Fruit fly (Drosophila melanogaster) whole organism: ENCODE results near the gene CG13114.

Experiments used
- CG8478 ChIP-seq: fragments of >200 bp; optimal IDR thresholded peaks from 2 replicates; lab custom pipeline; 2018; ENCODE audit warnings: inconsistent platforms
- Dll ChIP-seq: fragments of >200 bp; optimal IDR thresholded peaks from 2 replicates; lab custom pipeline; 2017
- EcR ChIP-seq, 2 experiments: fragments of >200 bp; optimal IDR thresholded peaks; 2 replicates each; lab custom pipeline; 2017; ENCODE audit warnings: missing biosample characterization in 2 of 2, missing genetic modification characterization in 2 of 2, missing genetic modification reagents in 2 of 2
- pan ChIP-seq: fragments of >200 bp; optimal IDR thresholded peaks from 2 replicates; lab custom pipeline; 2017
- psq ChIP-seq: fragments of >200 bp; optimal IDR thresholded peaks from 2 replicates; lab custom pipeline; 2017
- usp ChIP-seq: fragments of >200 bp; optimal IDR thresholded peaks from 2 replicates; lab custom pipeline; 2017; ENCODE audit warnings: missing biosample characterization, missing genetic modification characterization, mixed read lengths

Gene CG13114

dm6 chr2L:9543871-9544270 is 1.7 kb upstream of the CG13114 start, which contains the start of gene CG13113:
TSS of gene CG13113 (plus strand) at chr2L:9544171.
- TF ChIP-seq CG8478 (lab: Kevin White, UChicago), result no peak
- no peak for TF ChIP-seq pan (lab: Kevin White, UChicago)
- no peak for TF ChIP-seq usp (GFP tag; lab: Kevin White, UChicago)
- TF ChIP-seq Dll (lab: Kevin White, UChicago), result no peak
- no peak for TF ChIP-seq EcR (GFP tag; optimal IDR thresholded peaks at IDR 0.05; lab: Kevin White, UChicago)
- TF ChIP-seq psq (lab: Kevin White, UChicago), result no peak

DNA sequence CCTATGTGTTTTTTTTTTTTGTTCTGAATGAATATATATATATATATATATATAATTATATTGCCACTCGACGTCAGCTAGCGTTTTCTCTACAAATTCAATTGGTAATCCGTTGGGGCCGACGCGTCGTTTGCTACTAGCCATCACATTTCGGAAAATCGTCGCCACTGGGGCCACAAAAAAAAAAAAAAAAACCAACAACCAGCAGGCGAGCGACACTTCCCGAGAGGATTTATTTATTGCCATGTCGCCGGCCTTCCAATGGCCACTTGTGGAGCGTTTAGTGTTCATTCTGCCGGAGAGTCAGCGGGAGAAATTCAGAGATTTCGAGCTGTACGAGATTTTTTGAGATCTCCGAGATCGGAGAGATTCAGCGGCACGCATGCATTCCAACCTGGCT is 5.3 kb downstream of the CG13114 start:
- TF ChIP-seq CG8478 (lab: Kevin White, UChicago) (no peak), usp (GFP tag; lab: Kevin White, UChicago) (no peak), pan (lab: Kevin White, UChicago) (no peak), psq (lab: Kevin White, UChicago) (no peak), Dll (lab: Kevin White, UChicago) (no peak), EcR (GFP tag; optimal IDR thresholded peaks at IDR 0.05; lab: Kevin White, UChicago) (no peak)

- TF ChIP-seq psq (lab: Kevin White, UChicago) (no peak), pan (lab: Kevin White, UChicago) (no peak), Dll (lab: Kevin White, UChicago) (no peak)
These were observed 12.2 kb downstream of the CG13114 start for dm6 chr2L:9557858-9558257.

dm6 chr2L:9560045-9560587 is 14.5 kb downstream of the CG13114 start:
- no peak for TF ChIP-seq psq (lab: Kevin White, UChicago)
- no peak for TF ChIP-seq EcR (GFP tag; optimal IDR thresholded peaks at IDR 0.05; lab: Kevin White, UChicago)
- no peak for TF ChIP-seq Dll (lab: Kevin White, UChicago)
- TF ChIP-seq CG8478 (lab: Kevin White, UChicago), result no peak
- no peak for TF ChIP-seq pan (lab: Kevin White, UChicago)
- TF ChIP-seq usp (GFP tag; lab: Kevin White, UChicago), result no peak

DNA sequence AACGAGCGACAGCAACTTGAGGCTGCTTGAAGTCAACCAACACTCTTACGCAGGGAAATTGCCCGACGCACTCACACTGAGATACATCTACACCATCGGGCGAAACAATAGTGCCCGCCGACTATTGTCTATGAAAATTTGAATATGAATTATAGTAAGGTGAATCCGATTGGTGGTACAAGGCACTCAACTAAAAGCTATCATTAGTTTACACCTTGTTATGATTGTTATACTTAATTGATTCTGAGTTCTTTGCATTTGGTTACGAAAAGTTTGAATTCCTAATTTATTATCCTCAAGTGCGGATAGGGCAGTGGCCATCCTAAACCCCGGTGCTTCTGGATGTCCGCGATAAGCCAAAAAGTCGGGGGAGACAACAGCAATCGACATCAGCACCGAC is 17.1 kb downstream of the CG13114 start:
- no peak for TF ChIP-seq usp (GFP tag; lab: Kevin White, UChicago)
- no peak for TF ChIP-seq CG8478 (lab: Kevin White, UChicago)
- no peak for TF ChIP-seq EcR (GFP tag; optimal IDR thresholded peaks at IDR 0.05; lab: Kevin White, UChicago)
- no peak for TF ChIP-seq psq (lab: Kevin White, UChicago)
- TF ChIP-seq pan (lab: Kevin White, UChicago), result no peak
- no peak for TF ChIP-seq Dll (lab: Kevin White, UChicago)

DNA sequence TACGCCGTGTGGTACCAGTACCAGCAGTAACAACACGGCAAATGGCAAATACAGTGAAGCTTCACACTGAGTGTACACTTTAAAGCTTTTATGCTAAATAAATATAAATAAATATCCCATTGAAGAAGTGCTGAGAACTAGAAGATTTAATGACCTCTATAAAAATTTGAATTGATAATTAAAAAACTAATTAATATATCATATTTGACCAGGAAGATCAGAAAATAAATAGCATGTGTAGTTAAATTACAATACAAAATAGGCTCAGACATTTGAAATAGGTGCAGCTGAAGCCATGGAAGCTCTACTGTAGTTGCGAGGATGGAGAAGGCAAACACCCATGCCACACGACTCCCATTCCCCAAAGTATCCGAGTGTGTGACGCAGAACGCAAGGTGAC is 18.9 kb downstream of the CG13114 start:
- TF ChIP-seq CG8478 (lab: Kevin White, UChicago), result no peak
- TF ChIP-seq psq (lab: Kevin White, UChicago), result no peak
- TF ChIP-seq Dll (lab: Kevin White, UChicago), result no peak
- TF ChIP-seq pan (lab: Kevin White, UChicago), result no peak
- TF ChIP-seq usp (GFP tag; lab: Kevin White, UChicago), result no peak
- no peak for TF ChIP-seq EcR (GFP tag; optimal IDR thresholded peaks at IDR 0.05; lab: Kevin White, UChicago)

- TF ChIP-seq EcR (GFP tag; optimal IDR thresholded peaks at IDR 0.05; lab: Kevin White, UChicago), result no peak
- TF ChIP-seq CG8478 (lab: Kevin White, UChicago), result no peak
- TF ChIP-seq usp (GFP tag; lab: Kevin White, UChicago), result no peak
- TF ChIP-seq Dll (lab: Kevin White, UChicago), result no peak
- TF ChIP-seq pan (lab: Kevin White, UChicago), result no peak
These were observed 19.8 kb downstream of the CG13114 start, which contains the start of gene CG46468 for dm6 chr2L:9565387-9565786. TSS of gene CG46468 (minus strand) at chr2L:9565438.

- TF ChIP-seq EcR (GFP tag; optimal IDR thresholded peaks at IDR 0.05; lab: Kevin White, UChicago) (no peak), CG8478 (lab: Kevin White, UChicago) (no peak), pan (lab: Kevin White, UChicago) (no peak), usp (GFP tag; lab: Kevin White, UChicago) (no peak), Dll (lab: Kevin White, UChicago) (no peak), psq (lab: Kevin White, UChicago) (no peak)
These were observed 21.0 kb downstream of the CG13114 start, which contains the start of gene jp for dm6 chr2L:9566656-9567055. TSS of gene jp (minus strand) at chr2L:9566750.

DNA sequence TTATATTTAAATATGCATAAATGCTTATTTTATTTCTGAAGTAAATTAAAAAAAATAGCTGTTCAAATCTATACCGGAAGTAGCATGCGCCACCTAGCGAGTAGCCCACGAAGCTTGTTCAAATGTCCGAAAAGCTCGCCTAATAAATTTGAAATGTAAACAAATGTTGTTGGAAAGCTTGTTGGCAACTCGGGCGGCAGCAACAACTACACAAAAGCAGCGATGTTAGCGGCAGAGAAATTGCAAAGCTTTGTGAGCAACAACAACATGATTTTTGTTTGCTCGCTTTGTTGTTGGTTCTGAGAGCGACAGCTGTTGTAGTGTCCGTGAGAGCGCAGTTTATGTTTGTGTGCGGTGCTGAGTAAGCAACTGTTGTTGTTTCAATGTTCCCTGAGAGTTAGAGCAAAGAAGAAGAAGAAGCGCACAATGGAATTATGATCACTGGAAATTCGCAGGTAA is 21.8 kb downstream of the CG13114 start:
- TF ChIP-seq pan (lab: Kevin White, UChicago), result no peak
- TF ChIP-seq CG8478 (lab: Kevin White, UChicago), result no peak
- TF ChIP-seq usp (GFP tag; lab: Kevin White, UChicago), result no peak

dm6 chr2L:9568360-9569088 is 22.9 kb downstream of the CG13114 start, which contains the start of gene brwl:
TSS of gene brwl (plus strand) at chr2L:9568890.
- TF ChIP-seq Dll (lab: Kevin White, UChicago) (peak; percentile 11), pan (lab: Kevin White, UChicago) (no peak)

DNA sequence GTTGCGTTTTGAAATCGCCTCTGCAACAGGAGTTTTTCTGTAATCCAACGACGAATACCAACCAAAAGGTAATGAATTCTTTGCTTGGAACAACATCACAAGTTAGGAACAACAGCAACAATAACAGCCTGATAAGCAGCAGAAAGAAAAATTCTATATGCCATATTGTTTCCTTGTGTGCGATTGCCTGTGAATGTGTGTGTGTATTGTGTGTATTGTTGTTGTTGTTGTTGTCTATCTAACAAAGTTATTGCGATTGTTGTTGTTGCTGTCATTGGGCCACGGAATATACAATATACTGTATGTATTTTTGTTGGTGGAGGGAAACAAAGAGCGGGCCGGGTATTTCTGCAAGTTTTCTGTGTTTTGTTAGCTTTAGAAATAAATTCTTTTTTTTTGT is 23.5 kb downstream of the CG13114 start:
- TF ChIP-seq psq (lab: Kevin White, UChicago) (no peak), usp (GFP tag; lab: Kevin White, UChicago) (no peak), Dll (lab: Kevin White, UChicago) (no peak), CG8478 (lab: Kevin White, UChicago) (no peak), pan (lab: Kevin White, UChicago) (no peak), EcR (GFP tag; optimal IDR thresholded peaks at IDR 0.05; lab: Kevin White, UChicago) (no peak)
